Worm (Caenorhabditis elegans) whole organism, L4/young adult: ENCODE data around the gene srbc-75.

ENCODE experiments used
- dao-5 ChIP-seq: sonication (generic microtip); optimal IDR thresholded peaks from 2 replicates; lab custom pipeline; 2016; ENCODE audit warnings: missing genotype, missing genetic modification characterization, moderate library complexity, missing compliant biosample characterization
- him-1 ChIP-seq: sonication (generic microtip); optimal IDR thresholded peaks from 2 replicates; lab custom pipeline; 2016; ENCODE audit warnings: missing genotype, missing genetic modification reagents, missing genetic modification characterization, missing compliant biosample characterization

- TF ChIP-seq dao-5, result no peak
- TF ChIP-seq him-1 (tag; lab: Kevin White, UChicago), result no peak
Measured at ce11 chrV:15259904-15260303, 6.3 kb downstream of the srbc-75 start, which contains the start of gene M01B2.8.
